Worm (Caenorhabditis elegans): ENCODE measurements around the gene mrpl-46.

mrpl-46 gene

ce11 chrIV:842630-843029, 42.0 kb downstream of the mrpl-46 start (continued):
- no peak for TF ChIP-seq ceh-32 (tag; optimal IDR thresholded peaks at IDR 0.05; ENCODE audit: poor library complexity)
- TF ChIP-seq ztf-11 (tag; optimal IDR thresholded peaks at IDR 0.05): no peak
- peak; percentile 34; the same call in 1 of the 2 replicates for TF ChIP-seq vab-7 (GFP tag; IDR thresholded peaks at IDR 0.05)
- peak in 1 of 2 experiments; percentile 61 for TF ChIP-seq unc-62 (GFP tag; optimal IDR thresholded peaks at IDR 0.05 in 1 of 2)
- no peak for TF ChIP-seq unc-62 (tag; optimal IDR thresholded peaks at IDR 0.05)
- peak in 1 of 2 experiments; percentile 11 for TF ChIP-seq lsy-2 (tag; optimal IDR thresholded peaks at IDR 0.05)
- TF ChIP-seq spr-3 (GFP tag; optimal IDR thresholded peaks at IDR 0.05): no peak
- TF ChIP-seq nhr-28 (tag; optimal IDR thresholded peaks at IDR 0.05): peak; percentile 40
- no peak for TF ChIP-seq F26F4.8 (GFP tag; conservative IDR thresholded peaks at IDR 0.05)
- no peak for TF ChIP-seq ceh-28 (tag; optimal IDR thresholded peaks at IDR 0.05)
- peak; percentile 24 for TF ChIP-seq hlh-11 (tag; optimal IDR thresholded peaks at IDR 0.05)
- peak in 1 of 2 experiments; percentile 59 for TF ChIP-seq hif-1 (tag; optimal IDR thresholded peaks at IDR 0.05)
- no peak for TF ChIP-seq snpc-1.2 (GFP tag; IDR thresholded peaks at IDR 0.05)
- peak; percentile 29; the same call in 1 of the 2 replicates for TF ChIP-seq nhr-42 (GFP tag; IDR thresholded peaks at IDR 0.05)
- TF ChIP-seq ctbp-1 (GFP tag; IDR thresholded peaks at IDR 0.05): no peak
- TF ChIP-seq ZK337.2 (GFP tag; IDR thresholded peaks at IDR 0.05): 0 out of 2 replicates have a peak, but pooled peaks have one; percentile 59
- TF ChIP-seq cey-2 (tag; optimal IDR thresholded peaks at IDR 0.05; ENCODE audit: borderline replicate concordance, insufficient read depth): no peak
- no peak for TF ChIP-seq pqm-1 (tag; optimal IDR thresholded peaks at IDR 0.05)
- no peak for TF ChIP-seq ceh-20 (GFP tag; IDR thresholded peaks at IDR 0.05)
- TF ChIP-seq mxl-3 (GFP tag; optimal IDR thresholded peaks at IDR 0.05): no peak
- TF ChIP-seq zfp-2 (tag; optimal IDR thresholded peaks at IDR 0.05): no peak
- TF ChIP-seq spr-1 (tag; optimal IDR thresholded peaks at IDR 0.05): peak; percentile 48
- no peak for TF ChIP-seq mdt-29 (GFP tag; IDR thresholded peaks at IDR 0.05)
- TF ChIP-seq dmd-6 (GFP tag; IDR thresholded peaks at IDR 0.05): peak; percentile 54
- TF ChIP-seq Y48G9A.11 (GFP tag; IDR thresholded peaks at IDR 0.05): peak; percentile 69
- TF ChIP-seq dpl-1 (GFP tag; optimal IDR thresholded peaks at IDR 0.05): peak; percentile 7

DNA sequence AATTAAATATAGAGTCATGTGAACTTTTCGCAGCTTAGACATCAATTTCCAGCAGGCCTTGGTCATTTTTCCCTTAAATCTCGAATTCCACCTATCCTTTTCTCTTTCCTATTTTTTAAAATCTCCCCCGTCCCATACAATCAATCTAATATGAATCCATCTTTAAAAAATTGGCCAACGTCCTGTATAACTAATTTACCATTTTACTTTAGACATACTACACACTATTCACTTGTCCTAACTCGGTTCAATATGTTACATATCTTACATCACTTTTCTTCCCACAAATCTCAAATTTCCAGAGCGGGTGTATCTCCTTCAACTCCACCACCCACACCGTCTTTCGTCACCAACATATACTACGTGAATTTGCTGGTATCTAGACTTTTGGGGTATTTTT, 44.6 kb downstream of the mrpl-46 start, which contains the start of gene lgc-33:
lgc-33 (plus strand) TSS at position 301 of the 400 bp plus-strand sequence.
- no peak for TF ChIP-seq unc-130 (GFP tag; optimal IDR thresholded peaks at IDR 0.05)
- TF ChIP-seq lin-39 (tag; optimal IDR thresholded peaks at IDR 0.05): no peak
- TF ChIP-seq php-3 (GFP tag; IDR thresholded peaks at IDR 0.05): no peak
- no peak for TF ChIP-seq mxl-2 (GFP tag; conservative IDR thresholded peaks at IDR 0.05)
- TF ChIP-seq attf-4 (tag; optimal IDR thresholded peaks at IDR 0.05): no peak
- TF ChIP-seq mes-2 (tag; optimal IDR thresholded peaks at IDR 0.05; ENCODE audit: poor library complexity, severe bottlenecking): no peak
- no peak for TF ChIP-seq unc-62 (GFP tag; optimal IDR thresholded peaks at IDR 0.05 in 1 of 2)
- no peak for TF ChIP-seq unc-62 (tag; optimal IDR thresholded peaks at IDR 0.05)
- no peak for TF ChIP-seq skn-1 (tag; optimal IDR thresholded peaks at IDR 0.05)
- TF ChIP-seq tag-97 (GFP tag; IDR thresholded peaks at IDR 0.05): no peak
- TF ChIP-seq pqm-1 (tag; optimal IDR thresholded peaks at IDR 0.05): no peak
- no peak for TF ChIP-seq dmd-8 (GFP tag; IDR thresholded peaks at IDR 0.05)
- no peak for TF ChIP-seq saeg-2 (GFP tag; IDR thresholded peaks at IDR 0.05)
- no peak for TF ChIP-seq mep-1 (tag; optimal IDR thresholded peaks at IDR 0.05)

ce11 chrIV:848207-848606, 47.6 kb downstream of the mrpl-46 start:
- TF ChIP-seq pha-4 (GFP tag; IDR thresholded peaks at IDR 0.05): no peak
- TF ChIP-seq pha-4 (tag; optimal IDR thresholded peaks at IDR 0.05): no peak
- TF ChIP-seq ceh-28 (tag; optimal IDR thresholded peaks at IDR 0.05): peak; percentile 64
- TF ChIP-seq unc-62 (GFP tag; optimal IDR thresholded peaks at IDR 0.05 in 1 of 2): peak in 1 of 2 experiments; percentile 33
- no peak for TF ChIP-seq unc-62 (tag; optimal IDR thresholded peaks at IDR 0.05)
- TF ChIP-seq aha-1 (tag): peak; percentile 12

Data from whole organism, L4 larva.